Worm (Caenorhabditis elegans) whole organism, young adult: Measurements from ENCODE around the gene C34C12.8.
"Not testable (repeated sequence)": the region's sequence is repeated elsewhere in the genome, so short reads cannot be mapped to it uniquely, and the experiment has no call there.

Experiments used
- B0019.2 ChIP-seq: fragments of 200-800 bp; sonication (Bioruptor generic); conservative IDR thresholded peaks from 2 replicates; pipeline ENCODE4 v1.3.6; 2022; ENCODE audit warnings: missing genetic modification reagents, missing genetic modification characterization, missing compliant biosample characterization
- C06A6.2 ChIP-seq: fragments of 200-800 bp; sonication (Bioruptor generic); conservative IDR thresholded peaks from 2 replicates; pipeline ENCODE4 v1.3.6; 2022; ENCODE audit warnings: missing genetic modification characterization, missing compliant biosample characterization
- C17E4.6 ChIP-seq: fragments of 200-800 bp; sonication (Bioruptor generic); IDR thresholded peaks from 2 replicates; pipeline ENCODE4 v1.3.6; 2022; ENCODE audit warnings: missing genetic modification reagents, missing genetic modification characterization, missing compliant biosample characterization
- F22D6.2 ChIP-seq: sonication (generic microtip); optimal IDR thresholded peaks from 2 replicates; lab custom pipeline; 2016; ENCODE audit warnings: mild to moderate bottlenecking, missing genetic modification characterization, missing compliant biosample characterization
- F37B4.10 ChIP-seq: fragments of 200-800 bp; sonication (Bioruptor generic); IDR thresholded peaks from 2 replicates; pipeline ENCODE4 v1.3.6; 2022; ENCODE audit warnings: missing genetic modification characterization, missing compliant biosample characterization
- F49E8.2 ChIP-seq: sonication (generic microtip); optimal IDR thresholded peaks from 3 replicates; lab custom pipeline; 2017; ENCODE audit warnings: missing genetic modification characterization, mild to moderate bottlenecking, missing compliant biosample characterization, antibody characterized with exemption, moderate library complexity; ENCODE audit not compliant: insufficient read depth
- F57A8.1 ChIP-seq: fragments of 200-800 bp; sonication (Bioruptor generic); optimal IDR thresholded peaks from 2 replicates; lab custom pipeline; 2018; ENCODE audit warnings: mild to moderate bottlenecking, missing genetic modification characterization, moderate library complexity, missing compliant biosample characterization
- F57C9.4 ChIP-seq: sonication (generic microtip); optimal IDR thresholded peaks from 2 replicates; lab custom pipeline; 2017; ENCODE audit warnings: mild to moderate bottlenecking, missing genetic modification characterization, missing compliant biosample characterization
- K11D2.4 ChIP-seq: fragments of 200-800 bp; sonication (Bioruptor generic); IDR thresholded peaks from 2 replicates; pipeline ENCODE4 v1.3.6; 2022; ENCODE audit warnings: missing genetic modification reagents, missing genetic modification characterization, missing compliant biosample characterization
- Y53F4B.3 ChIP-seq: fragments of 200-800 bp; sonication (Bioruptor generic); IDR thresholded peaks from 2 replicates; pipeline ENCODE4 v1.3.6; 2022; ENCODE audit warnings: missing genetic modification reagents, missing genetic modification characterization, missing compliant biosample characterization
- ZK185.1 ChIP-seq: sonication (generic microtip); optimal IDR thresholded peaks from 2 replicates; lab custom pipeline; 2016; ENCODE audit warnings: mild to moderate bottlenecking, missing genetic modification characterization, missing compliant biosample characterization; ENCODE audit not compliant: poor library complexity, severe bottlenecking
- ama-1 ChIP-seq, 3 experiments: fragments of 150-350 bp in 1 of 3; sonication (generic microtip) in 2 of 3; optimal IDR thresholded peaks; 2 replicates each; lab custom pipeline; 2014 to 2018; ENCODE audit warnings: missing biosample characterization in 2 of 3, missing genetic modification characterization in 2 of 3, missing genetic modification reagents in 2 of 3
- aptf-3 ChIP-seq: fragments of 200-800 bp; sonication (Bioruptor generic); IDR thresholded peaks from 2 replicates; pipeline ENCODE4 v1.3.6; 2022; ENCODE audit warnings: missing genetic modification characterization, missing compliant biosample characterization
- athp-1 ChIP-seq: sonication (generic microtip); optimal IDR thresholded peaks from 2 replicates; lab custom pipeline; 2017; ENCODE audit warnings: mild to moderate bottlenecking, missing genetic modification characterization, missing compliant biosample characterization
- attf-3 ChIP-seq: fragments of 200-800 bp; sonication (Bioruptor generic); conservative IDR thresholded peaks from 2 replicates; pipeline ENCODE4 v1.3.6; 2022; ENCODE audit warnings: missing genetic modification reagents, missing genetic modification characterization, missing compliant biosample characterization
- attf-6 ChIP-seq: fragments of 200-800 bp; sonication (Bioruptor generic); IDR thresholded peaks from 2 replicates; pipeline ENCODE4 v1.3.6; 2022; ENCODE audit warnings: missing genetic modification reagents, missing genetic modification characterization, missing compliant biosample characterization
- cebp-2 ChIP-seq: fragments of 200-800 bp; sonication (Bioruptor generic); IDR thresholded peaks from 2 replicates; pipeline ENCODE4 v1.3.6; 2022; ENCODE audit warnings: missing genetic modification characterization, missing compliant biosample characterization
- ceh-40 ChIP-seq: fragments of 200-800 bp; sonication (Bioruptor generic); IDR thresholded peaks from 2 replicates; pipeline ENCODE4 v1.3.6; 2022; ENCODE audit warnings: missing genetic modification characterization, missing compliant biosample characterization
- ceh-91 ChIP-seq: fragments of 200-800 bp; sonication (Bioruptor generic); IDR thresholded peaks from 2 replicates; pipeline ENCODE4 v1.3.6; 2022; ENCODE audit warnings: missing genetic modification reagents, missing genetic modification characterization, missing compliant biosample characterization
- fkh-3 ChIP-seq: sonication (generic microtip); optimal IDR thresholded peaks from 2 replicates; lab custom pipeline; 2016; ENCODE audit warnings: mild to moderate bottlenecking, missing genetic modification characterization, missing compliant biosample characterization
- him-1 ChIP-seq: sonication (generic microtip); optimal IDR thresholded peaks from 2 replicates; lab custom pipeline; 2016; ENCODE audit warnings: missing genotype, missing genetic modification reagents, missing genetic modification characterization, missing compliant biosample characterization
- hmg-1.2 ChIP-seq: fragments of 200-800 bp; sonication (Bioruptor generic); IDR thresholded peaks from 2 replicates; pipeline ENCODE4 v1.3.6; 2022; ENCODE audit warnings: missing genetic modification reagents, missing genetic modification characterization, missing compliant biosample characterization
- let-526 ChIP-seq: fragments of 200-800 bp; sonication (Bioruptor generic); IDR thresholded peaks from 2 replicates; pipeline ENCODE4 v1.3.6; 2022; ENCODE audit warnings: missing genetic modification reagents, missing genetic modification characterization, missing compliant biosample characterization
- lin-26 ChIP-seq: fragments of 200-800 bp; sonication (Bioruptor generic); IDR thresholded peaks from 2 replicates; pipeline ENCODE4 v1.3.6; 2022; ENCODE audit warnings: missing genetic modification reagents, missing genetic modification characterization, missing compliant biosample characterization
- lin-35 ChIP-seq, 3 experiments: fragments of 150-350 bp in 2 of 3; sonication (generic microtip) in 1 of 3; optimal IDR thresholded peaks; 2 replicates each; lab custom pipeline; 2014 to 2018; ENCODE audit warnings: missing biosample characterization in 3 of 3, missing genetic modification characterization in 3 of 3, missing genetic modification reagents in 3 of 3
- madf-6 ChIP-seq: fragments of 200-800 bp; sonication (Bioruptor generic); IDR thresholded peaks from 2 replicates; pipeline ENCODE4 v1.3.6; 2022; ENCODE audit warnings: missing genetic modification reagents, missing genetic modification characterization, missing compliant biosample characterization
- madf-8 ChIP-seq: fragments of 200-800 bp; sonication (Bioruptor generic); conservative IDR thresholded peaks from 2 replicates; pipeline ENCODE4 v1.3.6; 2022; ENCODE audit warnings: missing genetic modification reagents, missing genetic modification characterization, missing compliant biosample characterization
- mel-28 ChIP-seq: sonication (generic microtip); optimal IDR thresholded peaks from 2 replicates; lab custom pipeline; 2016; ENCODE audit warnings: borderline replicate concordance, mild to moderate bottlenecking, missing genetic modification characterization, missing compliant biosample characterization
- nfya-1 ChIP-seq: sonication (generic microtip); optimal IDR thresholded peaks from 2 replicates; lab custom pipeline; 2017; ENCODE audit warnings: antibody characterized with exemption, missing compliant biosample characterization, missing genetic modification characterization, borderline replicate concordance; ENCODE audit not compliant: insufficient read depth
- nfyb-1 ChIP-seq: fragments of 200-800 bp; sonication (Bioruptor generic); IDR thresholded peaks from 2 replicates; pipeline ENCODE4 v1.3.6; 2022; ENCODE audit warnings: missing genetic modification reagents, missing genetic modification characterization, missing compliant biosample characterization
- nhr-179 ChIP-seq: sonication (generic microtip); optimal IDR thresholded peaks from 2 replicates; lab custom pipeline; 2016; ENCODE audit warnings: mild to moderate bottlenecking, missing genetic modification characterization, missing compliant biosample characterization
- sea-2 ChIP-seq: fragments of 200-800 bp; sonication (Bioruptor generic); IDR thresholded peaks from 2 replicates; pipeline ENCODE4 v1.3.6; 2022; ENCODE audit warnings: missing genetic modification characterization, missing compliant biosample characterization
- snpc-1.1 ChIP-seq: sonication (generic microtip); optimal IDR thresholded peaks from 2 replicates; lab custom pipeline; 2017; ENCODE audit warnings: missing genetic modification characterization, mild to moderate bottlenecking, missing compliant biosample characterization, antibody characterized with exemption, moderate library complexity, missing genotype, missing genetic modification reagents; ENCODE audit not compliant: insufficient read depth
- snpc-3.4 ChIP-seq: sonication (generic microtip); optimal IDR thresholded peaks from 2 replicates; lab custom pipeline; 2017; ENCODE audit warnings: missing genetic modification characterization, mild to moderate bottlenecking, missing compliant biosample characterization, antibody characterized with exemption, moderate library complexity, missing genotype, missing genetic modification reagents
- snpc-4 ChIP-seq, 5 experiments: fragments of 150-350 bp in 1 of 5; sonication (generic microtip) in 4 of 5; optimal IDR thresholded peaks; 2 replicates each; lab custom pipeline; 2014 to 2018; ENCODE audit warnings: missing genetic modification characterization in 5 of 5, missing biosample characterization in 3 of 5, antibody characterized with exemption in 2 of 5, mild to moderate bottlenecking in 2 of 5, missing compliant biosample characterization in 2 of 5, missing genotype in 2 of 5, moderate library complexity in 2 of 5, missing genetic modification reagents in 1 of 5
- somi-1 ChIP-seq: fragments of 200-800 bp; sonication (Bioruptor generic); optimal IDR thresholded peaks from 2 replicates; lab custom pipeline; 2018; ENCODE audit warnings: mild to moderate bottlenecking, missing genetic modification characterization, missing compliant biosample characterization
- zfh-2 ChIP-seq: fragments of 200-800 bp; sonication (Bioruptor generic); conservative IDR thresholded peaks from 2 replicates; pipeline ENCODE4 v1.3.6; 2022; ENCODE audit warnings: missing genetic modification reagents, missing genetic modification characterization, missing compliant biosample characterization
- zim-3 ChIP-seq: sonication (generic microtip); optimal IDR thresholded peaks from 2 replicates; lab custom pipeline; 2017; ENCODE audit warnings: mild to moderate bottlenecking, missing genetic modification characterization, moderate library complexity, missing compliant biosample characterization
- ztf-22 ChIP-seq: fragments of 200-800 bp; sonication (Bioruptor generic); optimal IDR thresholded peaks from 2 replicates; lab custom pipeline; 2018; ENCODE audit warnings: mild to moderate bottlenecking, missing genetic modification characterization, moderate library complexity, missing compliant biosample characterization
- ztf-25 ChIP-seq: fragments of 200-800 bp; sonication (Bioruptor generic); IDR thresholded peaks from 2 replicates; pipeline ENCODE4 v1.3.6; 2022; ENCODE audit warnings: missing genetic modification reagents, missing genetic modification characterization, missing compliant biosample characterization

The C34C12.8 gene

ce11 chrIII:3452563-3453210 is 7.5 kb upstream of the C34C12.8 start, which contains the start of the genes K01A11.3 and C34C12.12:
Gene K01A11.3 (minus strand): TSS chrIII:3452613.
Gene C34C12.12 (plus strand): TSS chrIII:3453194.
- TF ChIP-seq zfh-2 (GFP tag; lab: Robert Waterston, UW) (0 out of 2 replicates have a peak, but pooled peaks have one; percentile 21), lin-26 (GFP tag; lab: Robert Waterston, UW) (no peak), ceh-40 (no peak), Y53F4B.3 (no peak), nhr-179 (tag; lab: Kevin White, UChicago) (no peak), lin-35 (GFP tag; optimal IDR thresholded peaks at IDR 0.05; lab: Kevin White, UChicago) (no peak), F37B4.10 (0 out of 2 replicates have a peak, but pooled peaks have one; percentile 27)

ce11 chrIII:3453486-3453885 is 6.7 kb upstream of the C34C12.8 start, which contains the start of gene C34C12.2:
Gene C34C12.2 (plus strand): TSS chrIII:3453786.
- TF ChIP-seq F57A8.1 (GFP tag; lab: Kevin White, UChicago); cebp-2 (GFP tag; lab: Robert Waterston, UW); snpc-3.4 (tag; lab: Kevin White, UChicago): not testable (repeated sequence)

ce11 chrIII:3454045-3454444 is 6.2 kb upstream of the C34C12.8 start, which contains the start of gene C34C12.1:
Gene C34C12.1 (plus strand): TSS chrIII:3454345.
- TF ChIP-seq C17E4.6 (GFP tag; lab: Robert Waterston, UW); lin-35 (GFP tag; optimal IDR thresholded peaks at IDR 0.05; lab: Kevin White, UChicago); let-526: not testable (repeated sequence)

- TF ChIP-seq C06A6.2 (GFP tag; lab: Robert Waterston, UW) = peak; percentile 94
- TF ChIP-seq athp-1 (tag; lab: Kevin White, UChicago) = peak; percentile 93
- TF ChIP-seq snpc-4 (GFP tag; optimal IDR thresholded peaks at IDR 0.05; lab: Kevin White, UChicago) = peak; percentile 65
- TF ChIP-seq snpc-4 (tag; optimal IDR thresholded peaks at IDR 0.05; lab: Kevin White, UChicago) = peak; percentile 76 to 87 (median 85)
- no peak for TF ChIP-seq aptf-3 (GFP tag; lab: Robert Waterston, UW)
- peak; percentile 95 for TF ChIP-seq ZK185.1 (tag; lab: Kevin White, UChicago)
- peak; percentile 10 for TF ChIP-seq zim-3
- TF ChIP-seq sea-2 (GFP tag; lab: Robert Waterston, UW) = 0 out of 2 replicates have a peak, but pooled peaks have one; percentile 65
- peak; percentile 83 for TF ChIP-seq F49E8.2 (tag; lab: Kevin White, UChicago)
- peak; percentile 45 for TF ChIP-seq ama-1 (optimal IDR thresholded peaks at IDR 0.05; lab: Kevin White, UChicago)
- no peak for TF ChIP-seq ama-1 (GFP tag; optimal IDR thresholded peaks at IDR 0.05; lab: Kevin White, UChicago)
- peak; percentile 90 for TF ChIP-seq him-1 (tag; lab: Kevin White, UChicago)
- TF ChIP-seq ceh-91 = peak; percentile 93
- TF ChIP-seq attf-6 (GFP tag; lab: Robert Waterston, UW) = no peak
- peak; percentile 41 for TF ChIP-seq mel-28
- no peak for TF ChIP-seq zfh-2 (GFP tag; lab: Robert Waterston, UW)
- TF ChIP-seq madf-8 (GFP tag; lab: Robert Waterston, UW) = peak; percentile 57
- TF ChIP-seq F57C9.4 (tag; lab: Kevin White, UChicago) = peak; percentile 23
- TF ChIP-seq madf-6 (GFP tag; lab: Robert Waterston, UW) = peak; percentile 87
- TF ChIP-seq fkh-3 (tag; lab: Kevin White, UChicago) = no peak
- peak; percentile 85 for TF ChIP-seq B0019.2
- TF ChIP-seq nfya-1 (tag; lab: Kevin White, UChicago) = no peak
- peak; percentile 99 for TF ChIP-seq hmg-1.2 (GFP tag; lab: Robert Waterston, UW)
- TF ChIP-seq F22D6.2 (tag; lab: Kevin White, UChicago) = peak; percentile 92
- peak; percentile 83 for TF ChIP-seq attf-3 (GFP tag; lab: Robert Waterston, UW)
- no peak for TF ChIP-seq ztf-25 (GFP tag; lab: Robert Waterston, UW)
- TF ChIP-seq ztf-22 (GFP tag; lab: Kevin White, UChicago) = peak; percentile 60
- TF ChIP-seq somi-1 (GFP tag; lab: Kevin White, UChicago) = peak; percentile 96
- TF ChIP-seq snpc-1.1 (tag; lab: Kevin White, UChicago) = peak; percentile 21
- TF ChIP-seq K11D2.4 (GFP tag; lab: Robert Waterston, UW) = peak; percentile 99
- TF ChIP-seq nfyb-1 (GFP tag; lab: Robert Waterston, UW) = peak; percentile 98
Observed at ce11 chrIII:3456226-3456625, 4.0 kb upstream of the C34C12.8 start.
